Fruit fly (Drosophila melanogaster) whole organism, embryonic: ENCODE results near the gene spel1.

Experiments
- CG10274 ChIP-seq: fragments of 200-800 bp; sonication (Bioruptor generic); optimal IDR thresholded peaks from 3 replicates; lab custom pipeline; 2017; ENCODE audit warnings: missing biosample characterization, mild to moderate bottlenecking, missing genetic modification characterization
- CG10654 ChIP-seq: fragments of 200-800 bp; sonication (Bioruptor generic); optimal IDR thresholded peaks from 2 replicates; lab custom pipeline; 2016; ENCODE audit warnings: missing biosample characterization, missing genetic modification characterization
- CG10979 ChIP-seq: fragments of 200-800 bp; sonication (Bioruptor generic); optimal IDR thresholded peaks from 2 replicates; lab custom pipeline; 2018; ENCODE audit warnings: missing biosample characterization, mild to moderate bottlenecking, missing genetic modification characterization, moderate library complexity
- CG31441 ChIP-seq: fragments of 200-800 bp; sonication (Bioruptor generic); IDR thresholded peaks from 2 replicates; pipeline ENCODE4 v1.3.6; 2022; ENCODE audit warnings: missing biosample characterization, missing genetic modification characterization
- CG5953 ChIP-seq: fragments of 200-800 bp; sonication (Bioruptor generic); IDR thresholded peaks from 2 replicates; pipeline ENCODE4 v1.3.6; 2022; ENCODE audit warnings: missing biosample characterization, missing genetic modification characterization
- CG6791 ChIP-seq: fragments of 200-800 bp; sonication (Bioruptor generic); IDR thresholded peaks from 3 replicates; pipeline ENCODE4 v1.3.6; 2022; ENCODE audit warnings: missing biosample characterization, missing genetic modification characterization; ENCODE audit not compliant: partially characterized antibody
- CG7556 ChIP-seq: fragments of 200-800 bp; sonication (Bioruptor generic); optimal IDR thresholded peaks from 2 replicates; lab custom pipeline; 2017; ENCODE audit warnings: missing biosample characterization, mild to moderate bottlenecking, missing genetic modification characterization
- Dref ChIP-seq: fragments of 200-800 bp; sonication (Bioruptor generic); IDR thresholded peaks from 2 replicates; pipeline ENCODE4 v1.3.6; 2022; ENCODE audit warnings: missing biosample characterization, missing genetic modification characterization
- Xbp1 ChIP-seq: fragments of 200-800 bp; sonication (Bioruptor generic); optimal IDR thresholded peaks from 3 replicates; lab custom pipeline; 2016; ENCODE audit warnings: missing biosample characterization, mild to moderate bottlenecking, missing genetic modification characterization
- ac ChIP-seq: fragments of 200-800 bp; sonication (Bioruptor generic); optimal IDR thresholded peaks from 3 replicates; lab custom pipeline; 2017; ENCODE audit warnings: missing biosample characterization, mild to moderate bottlenecking, missing genetic modification characterization
- cg ChIP-seq: fragments of 200-800 bp; sonication (Bioruptor generic); optimal IDR thresholded peaks from 3 replicates; lab custom pipeline; 2019; ENCODE audit warnings: missing biosample characterization, mild to moderate bottlenecking, missing genetic modification characterization, moderate library complexity
- fru ChIP-seq: fragments of >200 bp; optimal IDR thresholded peaks from 2 replicates; lab custom pipeline; 2017
- lmd ChIP-seq: fragments of 200-800 bp; sonication (Bioruptor generic); IDR thresholded peaks from 2 replicates; pipeline ENCODE4 v1.3.6; 2022; ENCODE audit warnings: missing biosample characterization, missing genetic modification characterization
- oc ChIP-seq: fragments of 200-800 bp; sonication (Bioruptor generic); optimal IDR thresholded peaks from 2 replicates; lab custom pipeline; 2018; ENCODE audit warnings: missing biosample characterization, mild to moderate bottlenecking, missing genetic modification characterization, moderate library complexity

dm6 chr2L:14318600-14318999 lies 43.3 kb upstream of the spel1 start:
- TF ChIP-seq Dref (GFP tag; lab: Robert Waterston, UW) = no peak
- TF ChIP-seq CG10274 (GFP tag; lab: Kevin White, UChicago) = no peak
- no peak for TF ChIP-seq CG10654 (GFP tag; lab: Kevin White, UChicago)
- TF ChIP-seq CG10979 (tag; lab: Kevin White, UChicago) = no peak
- TF ChIP-seq fru (lab: Kevin White, UChicago) = no peak
- no peak for TF ChIP-seq oc (tag; lab: Kevin White, UChicago)
- TF ChIP-seq lmd (GFP tag; lab: Robert Waterston, UW) = no peak
- TF ChIP-seq CG6791 (GFP tag; lab: Robert Waterston, UW) = no peak
- no peak for TF ChIP-seq CG31441 (GFP tag; lab: Robert Waterston, UW)
- TF ChIP-seq CG5953 (GFP tag; lab: Robert Waterston, UW) = no peak
- no peak for TF ChIP-seq ac
- no peak for TF ChIP-seq CG7556 (GFP tag; lab: Kevin White, UChicago)
- no peak for TF ChIP-seq cg (GFP tag; lab: Kevin White, UChicago)
- no peak for TF ChIP-seq Xbp1 (GFP tag; lab: Kevin White, UChicago)
